Fruit fly (Drosophila melanogaster): Measurements from ENCODE around the gene RpLP1.

DNA sequence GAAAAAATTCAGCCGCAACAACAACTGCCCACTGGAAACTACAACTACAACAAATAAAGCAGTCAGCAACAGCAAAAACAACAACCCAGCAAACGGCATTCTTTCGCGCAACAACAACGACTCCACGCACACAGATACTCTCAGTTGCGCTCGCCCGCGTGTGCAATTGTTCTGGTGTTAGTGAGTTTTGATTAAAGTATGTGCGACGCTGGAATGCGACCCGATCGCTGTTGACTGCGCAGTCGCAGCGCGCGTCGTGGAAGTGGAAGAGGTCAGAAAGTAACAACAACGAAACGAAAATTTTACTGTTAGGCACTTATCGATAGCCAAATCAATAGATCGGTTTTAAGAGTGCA lies 11.9 kb downstream of the RpLP1 start:
- TF ChIP-seq toe (GFP tag; optimal IDR thresholded peaks at IDR 0.05) (no peak), CG12768 (GFP tag; optimal IDR thresholded peaks at IDR 0.05) (no peak), ovo (GFP tag; optimal IDR thresholded peaks at IDR 0.05) (no peak), CG1620 (GFP tag; optimal IDR thresholded peaks at IDR 0.05) (no peak), CG7101 (tag; optimal IDR thresholded peaks at IDR 0.05) (no peak), cic (GFP tag; optimal IDR thresholded peaks at IDR 0.05) (no peak), CG7045 (GFP tag; optimal IDR thresholded peaks at IDR 0.05) (no peak), cnc (optimal IDR thresholded peaks at IDR 0.05) (no peak)

Measured in whole organism, adult.